Worm (Caenorhabditis elegans) whole organism, L4/young adult: Measurements from ENCODE around the gene F01F1.3.

Experiments used
- W03F9.2 ChIP-seq: fragments of 150-350 bp; optimal IDR thresholded peaks from 2 replicates; lab custom pipeline; 2014; ENCODE audit warnings: missing biosample characterization, missing genetic modification characterization
- dao-5 ChIP-seq: sonication (generic microtip); optimal IDR thresholded peaks from 2 replicates; lab custom pipeline; 2016; ENCODE audit warnings: missing genotype, missing genetic modification characterization, moderate library complexity, missing compliant biosample characterization
- him-1 ChIP-seq: sonication (generic microtip); optimal IDR thresholded peaks from 2 replicates; lab custom pipeline; 2016; ENCODE audit warnings: missing genotype, missing genetic modification reagents, missing genetic modification characterization, missing compliant biosample characterization

F01F1.3 gene

ce11 chrIII:5838159-5839046 is 33.3 kb upstream of the F01F1.3 start:
- TF ChIP-seq W03F9.2 (tag; lab: Kevin White, UChicago) = no peak
- no peak for TF ChIP-seq him-1 (tag; lab: Kevin White, UChicago)
- no peak for TF ChIP-seq dao-5

- TF ChIP-seq W03F9.2 (tag; lab: Kevin White, UChicago) = no peak
- TF ChIP-seq dao-5 = no peak
- no peak for TF ChIP-seq him-1 (tag; lab: Kevin White, UChicago)
These were observed 32.6 kb upstream of the F01F1.3 start for ce11 chrIII:5839147-5839546.

ce11 chrIII:5839598-5839997 is 32.1 kb upstream of the F01F1.3 start:
- TF ChIP-seq him-1 (tag; lab: Kevin White, UChicago) (no peak), W03F9.2 (tag; lab: Kevin White, UChicago) (no peak), dao-5 (no peak)

ce11 chrIII:5840277-5840676 is 31.5 kb upstream of the F01F1.3 start:
- TF ChIP-seq dao-5 (no peak), W03F9.2 (tag; lab: Kevin White, UChicago) (no peak), him-1 (tag; lab: Kevin White, UChicago) (no peak)

ce11 chrIII:5840815-5841573 is 30.7 kb upstream of the F01F1.3 start:
- no peak for TF ChIP-seq dao-5
- no peak for TF ChIP-seq W03F9.2 (tag; lab: Kevin White, UChicago)
- no peak for TF ChIP-seq him-1 (tag; lab: Kevin White, UChicago)

- TF ChIP-seq him-1 (tag; lab: Kevin White, UChicago) (no peak), W03F9.2 (tag; lab: Kevin White, UChicago) (no peak), dao-5 (no peak)
These were observed 30.1 kb upstream of the F01F1.3 start for ce11 chrIII:5841676-5842075.

ce11 chrIII:5842920-5843319 is 28.8 kb upstream of the F01F1.3 start:
- no peak for TF ChIP-seq him-1 (tag; lab: Kevin White, UChicago)
- no peak for TF ChIP-seq W03F9.2 (tag; lab: Kevin White, UChicago)
- TF ChIP-seq dao-5 = no peak

ce11 chrIII:5843662-5844061 is 28.1 kb upstream of the F01F1.3 start:
- TF ChIP-seq W03F9.2 (tag; lab: Kevin White, UChicago) (no peak), dao-5 (no peak), him-1 (tag; lab: Kevin White, UChicago) (no peak)

ce11 chrIII:5845483-5845882 is 26.3 kb upstream of the F01F1.3 start:
- TF ChIP-seq him-1 (tag; lab: Kevin White, UChicago) (peak; percentile 83), dao-5 (no peak), W03F9.2 (tag; lab: Kevin White, UChicago) (no peak)

ce11 chrIII:5846412-5846811 is 25.3 kb upstream of the F01F1.3 start:
- no peak for TF ChIP-seq W03F9.2 (tag; lab: Kevin White, UChicago)
- TF ChIP-seq dao-5 = no peak
- no peak for TF ChIP-seq him-1 (tag; lab: Kevin White, UChicago)

- TF ChIP-seq W03F9.2 (tag; lab: Kevin White, UChicago) (peak; percentile 1), dao-5 (no peak)
These were observed 18.5 kb upstream of the F01F1.3 start, which contains the start of gene ddx-23 for ce11 chrIII:5853240-5853639. TSS of gene ddx-23 (minus strand) at chrIII:5853269.

ce11 chrIII:5855637-5856179 is 16.0 kb upstream of the F01F1.3 start, which contains the start of the genes cct-6 and alh-9:
TSS of gene cct-6 (minus strand) at chrIII:5855687.
TSS of gene alh-9 (plus strand) at chrIII:5856018.
- TF ChIP-seq dao-5 (no peak), W03F9.2 (tag; lab: Kevin White, UChicago) (peak; percentile 94), him-1 (tag; lab: Kevin White, UChicago) (no peak)

- no peak for TF ChIP-seq W03F9.2 (tag; lab: Kevin White, UChicago)
- no peak for TF ChIP-seq dao-5
These were observed 12.7 kb upstream of the F01F1.3 start, which contains the start of gene dpf-4 for ce11 chrIII:5859008-5859407. TSS of gene dpf-4 (plus strand) at chrIII:5859308.

ce11 chrIII:5863774-5864173 is 8.0 kb upstream of the F01F1.3 start, which contains the start of gene dnpp-1:
TSS of gene dnpp-1 (minus strand) at chrIII:5863803.
- TF ChIP-seq him-1 (tag; lab: Kevin White, UChicago) (no peak), W03F9.2 (tag; lab: Kevin White, UChicago) (peak; percentile 16), dao-5 (no peak)
